Fruit fly (Drosophila melanogaster): ENCODE data around the gene nis.

nis gene

DNA sequence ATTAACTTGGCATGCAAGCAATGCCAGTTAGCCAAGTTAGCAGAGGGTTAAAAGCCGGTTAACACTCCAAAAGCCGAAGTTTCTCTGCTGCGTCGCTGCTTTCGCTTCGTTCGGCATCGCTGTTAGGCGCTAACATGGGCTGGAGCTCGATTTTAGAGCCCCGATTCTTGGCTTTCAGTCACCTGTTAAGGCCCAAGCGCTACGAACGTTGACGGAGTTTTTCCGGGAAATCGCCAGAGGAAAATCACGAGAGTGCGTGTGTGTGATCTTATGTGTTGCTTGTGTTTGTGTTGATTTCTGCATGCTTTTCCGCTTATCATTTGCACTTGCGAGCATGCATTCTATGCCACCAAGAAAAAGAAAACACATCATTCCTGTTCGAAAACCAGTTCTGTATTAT is 32.0 kb downstream of the nis start, which contains the start of gene haf (continued):
- TF ChIP-seq pan (optimal IDR thresholded peaks at IDR 0.05) (no peak), pan (GFP tag; optimal IDR thresholded peaks at IDR 0.05 in 1 of 2, IDR thresholded peaks at IDR 0.05 in 1 of 2) (peak in 1 of 2 experiments; percentile 16), gfzf (GFP tag; optimal IDR thresholded peaks at IDR 0.05) (no peak), Trl (optimal IDR thresholded peaks at IDR 0.05) (no peak), Trl (GFP tag; optimal IDR thresholded peaks at IDR 0.05) (no peak), zf30C (GFP tag; optimal IDR thresholded peaks at IDR 0.05) (no peak), otp (GFP tag; IDR thresholded peaks at IDR 0.05) (no peak), TFAM (GFP tag; optimal IDR thresholded peaks at IDR 0.05) (no peak), hth (optimal IDR thresholded peaks at IDR 0.05) (no peak), tin (GFP tag; optimal IDR thresholded peaks at IDR 0.05) (no peak), hkb (optimal IDR thresholded peaks at IDR 0.05) (no peak), hkb (GFP tag; IDR thresholded peaks at IDR 0.05) (no peak), CG2712 (tag; optimal IDR thresholded peaks at IDR 0.05) (no peak), CG6791 (GFP tag; IDR thresholded peaks at IDR 0.05; ENCODE audit: partially characterized antibody) (0 out of 3 replicates have a peak, but pooled peaks have one; percentile 49), GATAe (GFP tag; conservative IDR thresholded peaks at IDR 0.05) (no peak), Stat92E (GFP tag; optimal IDR thresholded peaks at IDR 0.05) (peak in 1 of 3 experiments; percentile 33), Tbp (GFP tag; optimal IDR thresholded peaks at IDR 0.05) (no peak), CG32767 (GFP tag; IDR thresholded peaks at IDR 0.05) (no peak), Side (GFP tag; optimal IDR thresholded peaks at IDR 0.05) (no peak), CG12299 (tag; optimal IDR thresholded peaks at IDR 0.05) (no peak), tio (GFP tag; optimal IDR thresholded peaks at IDR 0.05) (no peak), unc-4 (GFP tag; IDR thresholded peaks at IDR 0.05; ENCODE audit: partially characterized antibody) (no peak), nom (GFP tag; optimal IDR thresholded peaks at IDR 0.05) (peak; percentile 27), z (GFP tag; IDR thresholded peaks at IDR 0.05) (no peak), CG2129 (GFP tag; IDR thresholded peaks at IDR 0.05; ENCODE audit: partially characterized antibody) (no peak), CG17361 (GFP tag; IDR thresholded peaks at IDR 0.05) (no peak), Neu2 (GFP tag; optimal IDR thresholded peaks at IDR 0.05; ENCODE audit: borderline replicate concordance) (no peak), bbx (GFP tag; IDR thresholded peaks at IDR 0.05; ENCODE audit: partially characterized antibody) (0 out of 2 replicates have a peak, but pooled peaks have one; percentile 41), bowl (GFP tag; IDR thresholded peaks at IDR 0.05) (no peak), tna (GFP tag; IDR thresholded peaks at IDR 0.05; ENCODE audit: partially characterized antibody) (no peak), Eip74EF (GFP tag; optimal IDR thresholded peaks at IDR 0.05) (no peak), bab2 (GFP tag; optimal IDR thresholded peaks at IDR 0.05) (no peak), CG6683 (GFP tag; optimal IDR thresholded peaks at IDR 0.05) (no peak), klu (GFP tag; IDR thresholded peaks at IDR 0.05) (no peak), pum (GFP tag; optimal IDR thresholded peaks at IDR 0.05) (no peak), scrt (GFP tag; optimal IDR thresholded peaks at IDR 0.05) (peak; percentile 1), ind (GFP tag; optimal IDR thresholded peaks at IDR 0.05) (no peak), ems (GFP tag; optimal IDR thresholded peaks at IDR 0.05) (no peak), lov (optimal IDR thresholded peaks at IDR 0.05) (no peak), lov (GFP tag; IDR thresholded peaks at IDR 0.05) (no peak), exex (tag; optimal IDR thresholded peaks at IDR 0.05) (no peak), aop (GFP tag; IDR thresholded peaks at IDR 0.05) (no peak), CG34224 (GFP tag; IDR thresholded peaks at IDR 0.05; ENCODE audit: partially characterized antibody) (no peak), Awh (GFP tag; IDR thresholded peaks at IDR 0.05) (no peak), grn (GFP tag; optimal IDR thresholded peaks at IDR 0.05) (no peak), Dll (GFP tag; IDR thresholded peaks at IDR 0.05; ENCODE audit: partially characterized antibody) (no peak), Dip2 (GFP tag; IDR thresholded peaks at IDR 0.05) (no peak), cg (GFP tag; optimal IDR thresholded peaks at IDR 0.05) (no peak), CG7963 (GFP tag; IDR thresholded peaks at IDR 0.05; ENCODE audit: partially characterized antibody) (peak; percentile 34; the same call in 1 of the 3 replicates), CG13123 (GFP tag; optimal IDR thresholded peaks at IDR 0.05) (no peak), sna (GFP tag; IDR thresholded peaks at IDR 0.05; ENCODE audit: partially characterized antibody) (no peak), Mes4 (GFP tag; optimal IDR thresholded peaks at IDR 0.05) (no peak)
